Fruit fly (Drosophila melanogaster): Measurements from ENCODE around the gene CG12020.

CG12020 gene

DNA sequence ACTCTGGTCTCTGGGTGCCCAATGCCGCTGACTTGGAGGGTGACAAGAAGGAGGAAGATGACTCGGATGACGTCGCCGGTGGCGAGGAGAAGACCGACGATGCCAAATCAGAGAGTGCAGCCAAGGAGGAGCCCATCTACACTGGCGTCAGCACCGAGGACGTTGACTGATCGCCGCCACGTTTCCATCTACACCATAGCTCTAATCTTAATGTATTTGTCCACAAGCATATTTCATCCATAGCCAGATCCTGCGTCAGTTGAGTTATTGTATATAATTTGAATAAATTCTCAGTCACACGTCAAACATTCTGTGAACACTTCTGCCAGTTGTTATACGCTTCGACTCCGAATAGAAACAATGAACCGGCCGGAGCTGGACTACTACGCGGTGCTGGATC lies at the start of gene CG12020:
Gene CG12020 (plus strand): TSS at position 301 of the 400 bp plus-strand sequence.
- TF ChIP-seq br (GFP tag; optimal IDR thresholded peaks at IDR 0.05) = no peak
- no peak for TF ChIP-seq Vsx2 (GFP tag; optimal IDR thresholded peaks at IDR 0.05; ENCODE audit: partially characterized antibody)
- no peak for TF ChIP-seq CG32264 (GFP tag; optimal IDR thresholded peaks at IDR 0.05)
- no peak for TF ChIP-seq psq (GFP tag; optimal IDR thresholded peaks at IDR 0.05)
- no peak for TF ChIP-seq GATAd (GFP tag; optimal IDR thresholded peaks at IDR 0.05)
- no peak for TF ChIP-seq fru (GFP tag; optimal IDR thresholded peaks at IDR 0.05)
- no peak for TF ChIP-seq woc (GFP tag; optimal IDR thresholded peaks at IDR 0.05)
- TF ChIP-seq sage (GFP tag; optimal IDR thresholded peaks at IDR 0.05) = no peak
- TF ChIP-seq Abd-B (GFP tag; optimal IDR thresholded peaks at IDR 0.05) = no peak
- TF ChIP-seq dsf (GFP tag; optimal IDR thresholded peaks at IDR 0.05; ENCODE audit: borderline replicate concordance) = no peak
- TF ChIP-seq Dif (GFP tag; optimal IDR thresholded peaks at IDR 0.05; ENCODE audit: partially characterized antibody) = no peak
- no peak for TF ChIP-seq h (GFP tag; optimal IDR thresholded peaks at IDR 0.05)
- TF ChIP-seq Rel (GFP tag; optimal IDR thresholded peaks at IDR 0.05) = no peak
- no peak for TF ChIP-seq Rel (tag; optimal IDR thresholded peaks at IDR 0.05)
- TF ChIP-seq lola (GFP tag; optimal IDR thresholded peaks at IDR 0.05) = no peak
- no peak for TF ChIP-seq Hr78 (GFP tag; optimal IDR thresholded peaks at IDR 0.05)
- TF ChIP-seq ey (GFP tag; optimal IDR thresholded peaks at IDR 0.05) = no peak
- no peak for TF ChIP-seq N (GFP tag; optimal IDR thresholded peaks at IDR 0.05)
- TF ChIP-seq OdsH (GFP tag; optimal IDR thresholded peaks at IDR 0.05) = no peak
- no peak for TF ChIP-seq sv (GFP tag; optimal IDR thresholded peaks at IDR 0.05)

- TF ChIP-seq Myc (optimal IDR thresholded peaks at IDR 0.05) = no peak
- TF ChIP-seq dsf (GFP tag; optimal IDR thresholded peaks at IDR 0.05; ENCODE audit: borderline replicate concordance) = no peak
- TF ChIP-seq Vsx2 (GFP tag; optimal IDR thresholded peaks at IDR 0.05; ENCODE audit: partially characterized antibody) = peak; percentile 51
- no peak for TF ChIP-seq OdsH (GFP tag; optimal IDR thresholded peaks at IDR 0.05)
- no peak for TF ChIP-seq HLH106 (tag; optimal IDR thresholded peaks at IDR 0.05)
- no peak for TF ChIP-seq pan (optimal IDR thresholded peaks at IDR 0.05)
- no peak for TF ChIP-seq Jra (GFP tag; optimal IDR thresholded peaks at IDR 0.05)
Observed at dm6 chr3L:1748218-1748617, 48.9 kb upstream of the CG12020 start.

DNA sequence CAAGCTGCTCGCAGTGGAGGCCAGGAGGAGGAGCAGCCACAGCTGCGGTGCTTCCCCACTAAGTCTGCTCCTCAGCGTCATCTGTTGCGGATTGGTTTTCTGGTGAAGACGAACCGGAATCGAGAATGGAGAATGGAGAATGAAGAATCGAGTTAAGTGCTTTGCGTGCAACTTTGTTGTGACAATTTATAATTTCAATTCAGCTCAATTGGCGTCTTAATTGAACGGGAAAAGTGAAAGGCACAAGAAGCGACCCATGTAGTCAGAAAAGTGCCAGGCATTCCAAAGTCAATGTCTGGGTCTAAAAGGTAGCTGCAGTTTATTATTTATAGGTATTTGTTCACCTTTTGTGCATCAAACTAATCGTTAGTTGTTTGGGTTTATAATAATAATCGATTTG lies 42.8 kb upstream of the CG12020 start:
- TF ChIP-seq GATAd (GFP tag; optimal IDR thresholded peaks at IDR 0.05) = no peak
- no peak for TF ChIP-seq dsf (GFP tag; optimal IDR thresholded peaks at IDR 0.05; ENCODE audit: borderline replicate concordance)
- TF ChIP-seq dl (GFP tag; optimal IDR thresholded peaks at IDR 0.05; ENCODE audit: insufficient read depth in 1 of 2, partially characterized antibody in 2 of 2) = no peak
- no peak for TF ChIP-seq Myc (optimal IDR thresholded peaks at IDR 0.05)
- TF ChIP-seq brk (GFP tag; optimal IDR thresholded peaks at IDR 0.05) = no peak
- TF ChIP-seq Hr78 (GFP tag; optimal IDR thresholded peaks at IDR 0.05) = no peak
- no peak for TF ChIP-seq CG9705 (GFP tag; optimal IDR thresholded peaks at IDR 0.05)
- TF ChIP-seq rgr (GFP tag; optimal IDR thresholded peaks at IDR 0.05) = no peak
- TF ChIP-seq Vsx2 (GFP tag; optimal IDR thresholded peaks at IDR 0.05; ENCODE audit: partially characterized antibody) = no peak
- TF ChIP-seq HLH106 (tag; optimal IDR thresholded peaks at IDR 0.05) = no peak
- TF ChIP-seq OdsH (GFP tag; optimal IDR thresholded peaks at IDR 0.05) = no peak

DNA sequence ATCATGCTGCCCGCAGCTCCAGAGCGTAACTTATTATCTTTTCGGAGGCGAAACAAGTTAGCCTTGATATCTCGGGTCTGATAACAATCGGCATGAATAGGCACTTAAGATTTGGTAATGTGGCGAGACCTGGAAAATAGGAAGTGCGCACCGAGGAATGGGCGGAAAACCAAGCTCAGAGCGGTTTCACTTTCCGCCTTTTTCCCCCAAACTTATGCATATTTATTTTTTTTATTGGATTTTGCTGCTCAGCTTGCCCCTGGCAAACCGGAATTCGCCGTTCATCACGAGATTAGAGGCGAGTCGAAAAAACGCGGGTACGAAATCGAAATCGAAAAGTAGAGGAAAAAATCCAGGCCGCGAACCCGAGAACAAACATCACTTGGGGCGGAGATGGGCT lies 42.2 kb upstream of the CG12020 start:
- TF ChIP-seq N (GFP tag; optimal IDR thresholded peaks at IDR 0.05) = no peak
- TF ChIP-seq Hr78 (GFP tag; optimal IDR thresholded peaks at IDR 0.05) = no peak
- no peak for TF ChIP-seq HLH106 (tag; optimal IDR thresholded peaks at IDR 0.05)
- no peak for TF ChIP-seq br (GFP tag; optimal IDR thresholded peaks at IDR 0.05)
- no peak for TF ChIP-seq Vsx2 (GFP tag; optimal IDR thresholded peaks at IDR 0.05; ENCODE audit: partially characterized antibody)
- no peak for TF ChIP-seq foxo (GFP tag; optimal IDR thresholded peaks at IDR 0.05)
- TF ChIP-seq Rel (GFP tag; optimal IDR thresholded peaks at IDR 0.05) = no peak
- no peak for TF ChIP-seq Rel (tag; optimal IDR thresholded peaks at IDR 0.05)
- no peak for TF ChIP-seq fru (GFP tag; optimal IDR thresholded peaks at IDR 0.05)
- TF ChIP-seq ey (GFP tag; optimal IDR thresholded peaks at IDR 0.05) = no peak
- no peak for TF ChIP-seq h (GFP tag; optimal IDR thresholded peaks at IDR 0.05)
- TF ChIP-seq brk (GFP tag; optimal IDR thresholded peaks at IDR 0.05) = no peak
- TF ChIP-seq CG32264 (GFP tag; optimal IDR thresholded peaks at IDR 0.05) = no peak
- no peak for TF ChIP-seq rgr (GFP tag; optimal IDR thresholded peaks at IDR 0.05)
- TF ChIP-seq jim (GFP tag; optimal IDR thresholded peaks at IDR 0.05) = no peak
- TF ChIP-seq CG9705 (GFP tag; optimal IDR thresholded peaks at IDR 0.05) = no peak
- TF ChIP-seq Dif (GFP tag; optimal IDR thresholded peaks at IDR 0.05; ENCODE audit: partially characterized antibody) = no peak
- TF ChIP-seq Sp1 (GFP tag; optimal IDR thresholded peaks at IDR 0.05) = no peak
- TF ChIP-seq woc (GFP tag; optimal IDR thresholded peaks at IDR 0.05) = no peak

Measured in whole organism, wandering third instar larva.